Worm (Caenorhabditis elegans) whole organism, L2 larva: Measurements from ENCODE around the gene pid-1.

ENCODE experiments used
- C34F6.9 ChIP-seq: fragments of 150-350 bp; optimal IDR thresholded peaks from 2 replicates; lab custom pipeline; 2014; ENCODE audit warnings: missing biosample characterization, missing genetic modification characterization
- F13H6.1 ChIP-seq: sonication (generic microtip); optimal IDR thresholded peaks from 2 replicates; lab custom pipeline; 2016; ENCODE audit warnings: missing genetic modification characterization, missing compliant biosample characterization
- R02D3.7 ChIP-seq: fragments of 150-350 bp; optimal IDR thresholded peaks from 2 replicates; lab custom pipeline; 2014; ENCODE audit warnings: missing biosample characterization, missing genetic modification characterization
- Y55F3AM.14 ChIP-seq: fragments of 200-800 bp; sonication (Bioruptor generic); optimal IDR thresholded peaks from 2 replicates; lab custom pipeline; 2018; ENCODE audit warnings: mild to moderate bottlenecking, missing genetic modification characterization, missing compliant biosample characterization
- ZK546.5 ChIP-seq: sonication (generic microtip); optimal IDR thresholded peaks from 2 replicates; lab custom pipeline; 2017; ENCODE audit warnings: missing biosample characterization, missing genetic modification characterization
- alr-1 ChIP-seq: fragments of 150-350 bp; optimal IDR thresholded peaks from 2 replicates; lab custom pipeline; 2014; ENCODE audit warnings: missing biosample characterization, missing genetic modification characterization
- aly-2 ChIP-seq: fragments of 150-350 bp; optimal IDR thresholded peaks from 2 replicates; lab custom pipeline; 2014; ENCODE audit warnings: missing biosample characterization, missing genetic modification characterization
- ama-1 ChIP-seq: fragments of 150-350 bp; optimal IDR thresholded peaks from 2 replicates; lab custom pipeline; 2018; ENCODE audit warnings: inconsistent platforms
- blmp-1 ChIP-seq: sonication (generic microtip); optimal IDR thresholded peaks from 2 replicates; lab custom pipeline; 2017; ENCODE audit warnings: missing genetic modification characterization, mild to moderate bottlenecking, missing compliant biosample characterization, antibody characterized with exemption, moderate library complexity; ENCODE audit not compliant: insufficient read depth
- ceh-16 ChIP-seq: fragments of 150-350 bp; optimal IDR thresholded peaks from 2 replicates; lab custom pipeline; 2014; ENCODE audit warnings: missing biosample characterization, missing genetic modification characterization
- ceh-82 ChIP-seq: fragments of 150-350 bp; optimal IDR thresholded peaks from 2 replicates; lab custom pipeline; 2014; ENCODE audit warnings: missing biosample characterization, missing genetic modification characterization
- crh-2 ChIP-seq: sonication (generic microtip); optimal IDR thresholded peaks from 2 replicates; lab custom pipeline; 2017; ENCODE audit warnings: missing biosample characterization, missing genetic modification characterization
- dmd-4 ChIP-seq: sonication (generic microtip); optimal IDR thresholded peaks from 2 replicates; lab custom pipeline; 2017; ENCODE audit warnings: missing biosample characterization, missing genetic modification characterization
- egl-27 ChIP-seq: sonication (generic microtip); optimal IDR thresholded peaks from 3 replicates; lab custom pipeline; 2017; ENCODE audit warnings: missing biosample characterization, missing genetic modification reagents, missing genetic modification characterization
- elt-1 ChIP-seq: fragments of 150-350 bp; optimal IDR thresholded peaks from 2 replicates; lab custom pipeline; 2014; ENCODE audit warnings: missing biosample characterization, missing genetic modification characterization
- fos-1 ChIP-seq: fragments of 150-350 bp; optimal IDR thresholded peaks from 2 replicates; lab custom pipeline; 2014; ENCODE audit warnings: missing biosample characterization, missing genetic modification characterization
- gmeb-1 ChIP-seq: fragments of 150-350 bp; optimal IDR thresholded peaks from 2 replicates; lab custom pipeline; 2014; ENCODE audit warnings: missing biosample characterization, missing genetic modification characterization
- lin-11 ChIP-seq: fragments of 150-350 bp; sonication (generic microtip); optimal IDR thresholded peaks from 2 replicates; lab custom pipeline; 2014; ENCODE audit warnings: missing biosample characterization, missing genetic modification characterization, inconsistent platforms, mixed read lengths
- lin-39 ChIP-seq: fragments of 150-350 bp; optimal IDR thresholded peaks from 2 replicates; lab custom pipeline; 2014; ENCODE audit warnings: missing biosample characterization, missing genetic modification reagents, missing genetic modification characterization
- lsy-2 ChIP-seq, 2 experiments: fragments of 150-350 bp in 1 of 2; sonication (generic microtip) in 1 of 2; optimal IDR thresholded peaks; 2 replicates each; lab custom pipeline; 2014 to 2017; ENCODE audit warnings: missing biosample characterization in 2 of 2, missing genetic modification characterization in 2 of 2
- mab-5 ChIP-seq: fragments of 150-350 bp; optimal IDR thresholded peaks from 2 replicates; lab custom pipeline; 2014; ENCODE audit warnings: missing biosample characterization, missing genetic modification characterization
- mdl-1 ChIP-seq, 2 experiments: fragments of 150-350 bp in 1 of 2; sonication (generic microtip) in 1 of 2; optimal IDR thresholded peaks; 2 replicates each; lab custom pipeline; 2017; ENCODE audit warnings: missing biosample characterization in 2 of 2, missing genetic modification characterization in 2 of 2
- nhr-10 ChIP-seq: sonication (generic microtip); optimal IDR thresholded peaks from 2 replicates; lab custom pipeline; 2017; ENCODE audit warnings: missing biosample characterization, missing genetic modification characterization
- nhr-11 ChIP-seq: fragments of 150-350 bp; optimal IDR thresholded peaks from 2 replicates; lab custom pipeline; 2014; ENCODE audit warnings: missing biosample characterization, missing genetic modification characterization
- nhr-12 ChIP-seq: fragments of 150-350 bp; optimal IDR thresholded peaks from 2 replicates; lab custom pipeline; 2014; ENCODE audit warnings: missing biosample characterization, missing genetic modification characterization
- nhr-129 ChIP-seq: fragments of 150-350 bp; optimal IDR thresholded peaks from 2 replicates; lab custom pipeline; 2014; ENCODE audit warnings: missing biosample characterization, missing genetic modification characterization
- nhr-21 ChIP-seq: fragments of 150-350 bp; optimal IDR thresholded peaks from 2 replicates; lab custom pipeline; 2014; ENCODE audit warnings: missing biosample characterization, missing genetic modification characterization
- nhr-23 ChIP-seq: fragments of 150-350 bp; optimal IDR thresholded peaks from 2 replicates; lab custom pipeline; 2014; ENCODE audit warnings: missing biosample characterization, missing genetic modification reagents, missing genetic modification characterization
- nhr-237 ChIP-seq: fragments of 150-350 bp; optimal IDR thresholded peaks from 2 replicates; lab custom pipeline; 2014; ENCODE audit warnings: missing biosample characterization, missing genetic modification characterization
- nhr-25 ChIP-seq: fragments of 150-350 bp; sonication (generic microtip); optimal IDR thresholded peaks from 3 replicates; lab custom pipeline; 2014; ENCODE audit warnings: missing biosample characterization, missing genetic modification characterization
- nhr-6 ChIP-seq: fragments of 150-350 bp; optimal IDR thresholded peaks from 2 replicates; lab custom pipeline; 2014; ENCODE audit warnings: missing biosample characterization, missing genetic modification characterization
- nhr-77 ChIP-seq: fragments of 150-350 bp; optimal IDR thresholded peaks from 2 replicates; lab custom pipeline; 2014; ENCODE audit warnings: missing biosample characterization, missing genetic modification characterization
- sem-4 ChIP-seq: fragments of 150-350 bp; optimal IDR thresholded peaks from 2 replicates; lab custom pipeline; 2014; ENCODE audit warnings: missing biosample characterization, missing genetic modification reagents, missing genetic modification characterization
- skn-1 ChIP-seq: sonication (generic microtip); optimal IDR thresholded peaks from 2 replicates; lab custom pipeline; 2017; ENCODE audit warnings: missing biosample characterization, missing genetic modification characterization
- sma-3 ChIP-seq: sonication (generic microtip); optimal IDR thresholded peaks from 2 replicates; lab custom pipeline; 2016; ENCODE audit warnings: missing genetic modification reagents, missing genetic modification characterization, missing compliant biosample characterization
- sma-9 ChIP-seq, 2 experiments: fragments of 150-350 bp in 1 of 2; sonication (generic microtip) in 1 of 2; optimal IDR thresholded peaks; 2 replicates each; lab custom pipeline; 2014 to 2016; ENCODE audit warnings: missing genetic modification characterization in 2 of 2, mild to moderate bottlenecking in 1 of 2, missing biosample characterization in 1 of 2, missing compliant biosample characterization in 1 of 2, missing genetic modification reagents in 1 of 2, moderate library complexity in 1 of 2
- snpc-4 ChIP-seq: fragments of 150-350 bp; optimal IDR thresholded peaks from 2 replicates; lab custom pipeline; 2014; ENCODE audit warnings: missing biosample characterization, missing genetic modification characterization
- unc-39 ChIP-seq: fragments of 150-350 bp; optimal IDR thresholded peaks from 2 replicates; lab custom pipeline; 2014; ENCODE audit warnings: missing biosample characterization, missing genetic modification characterization
- unc-55 ChIP-seq: fragments of 150-350 bp; sonication (generic microtip); optimal IDR thresholded peaks from 3 replicates; lab custom pipeline; 2014; ENCODE audit warnings: missing biosample characterization, missing genetic modification reagents, missing genetic modification characterization
- unc-62 ChIP-seq: fragments of 150-350 bp; optimal IDR thresholded peaks from 2 replicates; lab custom pipeline; 2014; ENCODE audit warnings: missing biosample characterization, missing genetic modification reagents, missing genetic modification characterization
- zag-1 ChIP-seq: fragments of 150-350 bp; optimal IDR thresholded peaks from 2 replicates; lab custom pipeline; 2014; ENCODE audit warnings: missing biosample characterization, missing genetic modification characterization
- ztf-1 ChIP-seq: fragments of 200-800 bp; sonication (Bioruptor generic); conservative IDR thresholded peaks from 2 replicates; pipeline ENCODE4 v1.3.6; 2022; ENCODE audit warnings: missing genetic modification characterization, missing compliant biosample characterization
- ztf-11 ChIP-seq: sonication (generic microtip); optimal IDR thresholded peaks from 2 replicates; lab custom pipeline; 2017; ENCODE audit warnings: missing biosample characterization, missing genetic modification characterization

pid-1 gene

ce11 chrII:7714614-7715186 is 24.3 kb upstream of the pid-1 start:
- no peak for TF ChIP-seq nhr-77 (tag; lab: Kevin White, UChicago)
- TF ChIP-seq sem-4 (tag; lab: Kevin White, UChicago) = no peak
- TF ChIP-seq nhr-237 (tag; lab: Kevin White, UChicago) = no peak
- TF ChIP-seq dmd-4 (tag; lab: Kevin White, UChicago) = no peak
- peak in 1 of 2 experiments; percentile 49 for TF ChIP-seq lsy-2 (tag; optimal IDR thresholded peaks at IDR 0.05; lab: Kevin White, UChicago)
- no peak for TF ChIP-seq egl-27 (tag; lab: Kevin White, UChicago)
- TF ChIP-seq unc-62 (GFP tag; lab: Kevin White, UChicago) = no peak
- no peak for TF ChIP-seq gmeb-1 (tag; lab: Kevin White, UChicago)
- TF ChIP-seq unc-39 (tag; lab: Kevin White, UChicago) = no peak
- no peak for TF ChIP-seq lin-39 (tag; lab: Kevin White, UChicago)
- TF ChIP-seq nhr-10 = no peak
- no peak for TF ChIP-seq aly-2
- TF ChIP-seq mdl-1 (tag; optimal IDR thresholded peaks at IDR 0.05; lab: Kevin White, UChicago) = no peak
- no peak for TF ChIP-seq snpc-4 (tag; lab: Kevin White, UChicago)
- peak; percentile 27 for TF ChIP-seq unc-55 (GFP tag; lab: Kevin White, UChicago)
- no peak for TF ChIP-seq nhr-25 (tag; lab: Kevin White, UChicago)
- TF ChIP-seq R02D3.7 (tag; lab: Kevin White, UChicago) = no peak
- TF ChIP-seq sma-9 (GFP tag; optimal IDR thresholded peaks at IDR 0.05; lab: Kevin White, UChicago) = peak; percentile 57
- no peak for TF ChIP-seq sma-9 (tag; optimal IDR thresholded peaks at IDR 0.05; lab: Kevin White, UChicago)
- TF ChIP-seq zag-1 (tag; lab: Kevin White, UChicago) = no peak
- TF ChIP-seq sma-3 (GFP tag; lab: Kevin White, UChicago) = no peak
- no peak for TF ChIP-seq nhr-6 (tag; lab: Kevin White, UChicago)
- TF ChIP-seq lin-11 (tag; lab: Kevin White, UChicago) = no peak
- TF ChIP-seq ceh-82 (tag; lab: Kevin White, UChicago) = no peak
- no peak for TF ChIP-seq nhr-12 (tag; lab: Kevin White, UChicago)
- peak; percentile 76 for TF ChIP-seq C34F6.9
- TF ChIP-seq ztf-11 (tag; lab: Kevin White, UChicago) = no peak
- TF ChIP-seq Y55F3AM.14 (GFP tag; lab: Kevin White, UChicago) = no peak
- no peak for TF ChIP-seq alr-1
- no peak for TF ChIP-seq fos-1 (tag; lab: Kevin White, UChicago)
- no peak for TF ChIP-seq elt-1 (tag; lab: Kevin White, UChicago)
- TF ChIP-seq F13H6.1 (tag; lab: Kevin White, UChicago) = no peak
- no peak for TF ChIP-seq ZK546.5
- TF ChIP-seq nhr-129 (tag; lab: Kevin White, UChicago) = peak; percentile 29
- no peak for TF ChIP-seq ztf-1 (GFP tag; lab: Robert Waterston, UW)
- no peak for TF ChIP-seq mab-5 (tag; lab: Kevin White, UChicago)
- no peak for TF ChIP-seq nhr-23 (tag; lab: Kevin White, UChicago)
- no peak for TF ChIP-seq skn-1 (tag; lab: Kevin White, UChicago)
- TF ChIP-seq ceh-16 (tag; lab: Kevin White, UChicago) = no peak
- TF ChIP-seq ama-1 (lab: Kevin White, UChicago) = no peak
- TF ChIP-seq crh-2 (tag; lab: Kevin White, UChicago) = peak; percentile 91
- no peak for TF ChIP-seq nhr-21 (tag; lab: Kevin White, UChicago)

ce11 chrII:7709301-7709754 is 19.0 kb upstream of the pid-1 start, which contains the start of gene sre-1:
TSS of gene sre-1 (plus strand) at chrII:7709704.
- TF ChIP-seq sem-4 (tag; lab: Kevin White, UChicago) (no peak), C34F6.9 (no peak), nhr-11 (tag; lab: Kevin White, UChicago) (no peak), sma-3 (GFP tag; lab: Kevin White, UChicago) (no peak), F13H6.1 (tag; lab: Kevin White, UChicago) (no peak), ztf-11 (tag; lab: Kevin White, UChicago) (no peak), ama-1 (lab: Kevin White, UChicago) (no peak), lin-11 (tag; lab: Kevin White, UChicago) (no peak), nhr-23 (tag; lab: Kevin White, UChicago) (no peak), alr-1 (no peak), nhr-25 (tag; lab: Kevin White, UChicago) (no peak), nhr-21 (tag; lab: Kevin White, UChicago) (no peak), nhr-129 (tag; lab: Kevin White, UChicago) (no peak), elt-1 (tag; lab: Kevin White, UChicago) (no peak), blmp-1 (tag; lab: Kevin White, UChicago) (no peak), ceh-82 (tag; lab: Kevin White, UChicago) (no peak), nhr-77 (tag; lab: Kevin White, UChicago) (no peak)
